Fruit fly (Drosophila melanogaster): Measurements from ENCODE around the gene RpS4.

The RpS4 gene

dm6 chr3L:13030055-13030634 lies 11.4 kb upstream of the RpS4 start (continued):
- TF ChIP-seq nerfin-2 (GFP tag; IDR thresholded peaks at IDR 0.05; ENCODE audit: partially characterized antibody), result no peak
- no peak for TF ChIP-seq peb (GFP tag; IDR thresholded peaks at IDR 0.05)
- no peak for TF ChIP-seq Aef1 (GFP tag; IDR thresholded peaks at IDR 0.05)
- no peak for TF ChIP-seq CG7928 (GFP tag; optimal IDR thresholded peaks at IDR 0.05)
- TF ChIP-seq CG17802 (tag; optimal IDR thresholded peaks at IDR 0.05), result no peak
- TF ChIP-seq CG6654 (GFP tag; optimal IDR thresholded peaks at IDR 0.05), result no peak
- TF ChIP-seq Meics (GFP tag; optimal IDR thresholded peaks at IDR 0.05), result no peak
- TF ChIP-seq tio (GFP tag; optimal IDR thresholded peaks at IDR 0.05), result no peak
- no peak for TF ChIP-seq CG12659 (GFP tag; optimal IDR thresholded peaks at IDR 0.05)
- TF ChIP-seq repo (GFP tag; optimal IDR thresholded peaks at IDR 0.05), result no peak
- TF ChIP-seq Fer3 (tag; optimal IDR thresholded peaks at IDR 0.05), result no peak
- TF ChIP-seq CG13296 (GFP tag; optimal IDR thresholded peaks at IDR 0.05), result no peak
- no peak for TF ChIP-seq pan (optimal IDR thresholded peaks at IDR 0.05)
- TF ChIP-seq pan (GFP tag; optimal IDR thresholded peaks at IDR 0.05 in 1 of 2, IDR thresholded peaks at IDR 0.05 in 1 of 2), result peak in 1 of 2 experiments; percentile 53
- TF ChIP-seq psq (GFP tag; optimal IDR thresholded peaks at IDR 0.05), result no peak
- no peak for TF ChIP-seq E2f2 (GFP tag; IDR thresholded peaks at IDR 0.05)
- no peak for TF ChIP-seq CG1602 (GFP tag; optimal IDR thresholded peaks at IDR 0.05)
- no peak for TF ChIP-seq CG2199 (GFP tag; IDR thresholded peaks at IDR 0.05)
- no peak for TF ChIP-seq CG8388 (GFP tag; optimal IDR thresholded peaks at IDR 0.05)
- TF ChIP-seq pzg (GFP tag; optimal IDR thresholded peaks at IDR 0.05), result no peak
- TF ChIP-seq CG33557 (GFP tag; optimal IDR thresholded peaks at IDR 0.05), result no peak
- no peak for TF ChIP-seq tx (GFP tag; optimal IDR thresholded peaks at IDR 0.05)
- no peak for TF ChIP-seq yki (optimal IDR thresholded peaks at IDR 0.05)
- no peak for TF ChIP-seq CG10565 (GFP tag; optimal IDR thresholded peaks at IDR 0.05)
- no peak for TF ChIP-seq CG9797 (GFP tag; optimal IDR thresholded peaks at IDR 0.05)
- peak; percentile 10 for TF ChIP-seq phol (tag; optimal IDR thresholded peaks at IDR 0.05)
- TF ChIP-seq CG2712 (tag; optimal IDR thresholded peaks at IDR 0.05), result peak; percentile 41
- TF ChIP-seq zen (tag; optimal IDR thresholded peaks at IDR 0.05), result no peak
- no peak for TF ChIP-seq luna (GFP tag; optimal IDR thresholded peaks at IDR 0.05)
- peak; percentile 16 for TF ChIP-seq CG7556 (GFP tag; optimal IDR thresholded peaks at IDR 0.05)
- TF ChIP-seq Xbp1 (GFP tag; optimal IDR thresholded peaks at IDR 0.05), result peak; percentile 32
- peak; percentile 20 for TF ChIP-seq sd (tag; optimal IDR thresholded peaks at IDR 0.05)
- TF ChIP-seq CG18262 (tag; optimal IDR thresholded peaks at IDR 0.05), result peak; percentile 25
- no peak for TF ChIP-seq pnt (GFP tag; optimal IDR thresholded peaks at IDR 0.05)
- TF ChIP-seq btn (GFP tag; optimal IDR thresholded peaks at IDR 0.05), result no peak
- TF ChIP-seq ind (GFP tag; optimal IDR thresholded peaks at IDR 0.05), result peak; percentile 0
- TF ChIP-seq chinmo (GFP tag; IDR thresholded peaks at IDR 0.05; ENCODE audit: partially characterized antibody), result no peak
- peak; percentile 48 for TF ChIP-seq CG15269 (tag; optimal IDR thresholded peaks at IDR 0.05)
- TF ChIP-seq Atf3 (GFP tag; optimal IDR thresholded peaks at IDR 0.05), result no peak
- no peak for TF ChIP-seq CTCF (GFP tag; optimal IDR thresholded peaks at IDR 0.05)
- TF ChIP-seq kay (GFP tag; optimal IDR thresholded peaks at IDR 0.05), result peak; percentile 42
- TF ChIP-seq sna (GFP tag; IDR thresholded peaks at IDR 0.05; ENCODE audit: partially characterized antibody), result no peak
- TF ChIP-seq CG13287 (GFP tag; IDR thresholded peaks at IDR 0.05; ENCODE audit: partially characterized antibody), result no peak
- no peak for TF ChIP-seq CG6813 (GFP tag; optimal IDR thresholded peaks at IDR 0.05)
- no peak for TF ChIP-seq CG10209 (GFP tag; optimal IDR thresholded peaks at IDR 0.05)
- no peak for TF ChIP-seq CG14014 (GFP tag; IDR thresholded peaks at IDR 0.05)
- TF ChIP-seq eyg (GFP tag; optimal IDR thresholded peaks at IDR 0.05), result no peak
- TF ChIP-seq gem (tag; optimal IDR thresholded peaks at IDR 0.05), result peak; percentile 53
- peak; percentile 47 for TF ChIP-seq Oli (tag; optimal IDR thresholded peaks at IDR 0.05)
- no peak for TF ChIP-seq CG14710 (tag; optimal IDR thresholded peaks at IDR 0.05)
- TF ChIP-seq PHDP (tag; optimal IDR thresholded peaks at IDR 0.05), result no peak
